Fruit fly (Drosophila melanogaster): Measurements from ENCODE around the gene JMJD7.

Gene JMJD7

dm6 chr3L:13450177-13450793 is at the start of gene JMJD7, which contains the start of gene CG10738 (continued):
- TF ChIP-seq twi (tag; optimal IDR thresholded peaks at IDR 0.05) (no peak), CG10959 (GFP tag; IDR thresholded peaks at IDR 0.05) (no peak; the same call in 1 of the 2 replicates), CG12299 (tag; optimal IDR thresholded peaks at IDR 0.05) (no peak), dm (GFP tag; optimal IDR thresholded peaks at IDR 0.05) (no peak), CG10543 (GFP tag; optimal IDR thresholded peaks at IDR 0.05) (peak; percentile 87), sd (tag; optimal IDR thresholded peaks at IDR 0.05) (no peak), CG30431 (GFP tag; optimal IDR thresholded peaks at IDR 0.05) (no peak), CG3847 (GFP tag; IDR thresholded peaks at IDR 0.05) (peak; percentile 55), CG12391 (tag; optimal IDR thresholded peaks at IDR 0.05) (peak; percentile 32), sob (GFP tag; IDR thresholded peaks at IDR 0.05) (peak; percentile 79), gsb-n (tag; optimal IDR thresholded peaks at IDR 0.05) (no peak), dan (GFP tag; IDR thresholded peaks at IDR 0.05) (no peak), CG1024 (GFP tag; IDR thresholded peaks at IDR 0.05) (peak; percentile 77), CG10654 (GFP tag; optimal IDR thresholded peaks at IDR 0.05) (peak; percentile 60), rib (GFP tag; IDR thresholded peaks at IDR 0.05) (peak; percentile 54; the same call in 1 of the 2 replicates), gt (GFP tag; IDR thresholded peaks at IDR 0.05) (no peak), tna (GFP tag; IDR thresholded peaks at IDR 0.05; ENCODE audit: partially characterized antibody) (no peak), CG1832 (GFP tag; optimal IDR thresholded peaks at IDR 0.05) (no peak), Ptx1 (GFP tag; IDR thresholded peaks at IDR 0.05) (peak; percentile 63), BEAF-32 (GFP tag; optimal IDR thresholded peaks at IDR 0.05) (peak; percentile 5), wek (GFP tag; optimal IDR thresholded peaks at IDR 0.05) (no peak), Hand (GFP tag; optimal IDR thresholded peaks at IDR 0.05) (no peak), Atf3 (GFP tag; optimal IDR thresholded peaks at IDR 0.05) (no peak), CG11456 (GFP tag; IDR thresholded peaks at IDR 0.05) (peak; percentile 86), stc (GFP tag; IDR thresholded peaks at IDR 0.05) (peak; percentile 41), ewg (GFP tag; optimal IDR thresholded peaks at IDR 0.05) (no peak), CG11504 (tag; optimal IDR thresholded peaks at IDR 0.05) (peak; percentile 81), fd96Cb (tag; optimal IDR thresholded peaks at IDR 0.05) (peak; percentile 70), ems (GFP tag; optimal IDR thresholded peaks at IDR 0.05) (peak; percentile 7), knrl (GFP tag; IDR thresholded peaks at IDR 0.05; ENCODE audit: partially characterized antibody) (no peak), zf30C (GFP tag; optimal IDR thresholded peaks at IDR 0.05) (no peak), CG1647 (GFP tag; optimal IDR thresholded peaks at IDR 0.05) (peak; percentile 14), Kr (GFP tag; optimal IDR thresholded peaks at IDR 0.05) (no peak), Nf-YA (GFP tag; IDR thresholded peaks at IDR 0.05) (peak; percentile 53; the same call in 1 of the 2 replicates), gsb (GFP tag; IDR thresholded peaks at IDR 0.05) (peak; percentile 23; the same call in 1 of the 2 replicates), NK7.1 (GFP tag; optimal IDR thresholded peaks at IDR 0.05) (no peak)

dm6 chr3L:13499531-13499930 is 49.4 kb upstream of the JMJD7 start:
- TF ChIP-seq sens (GFP tag) (peak; percentile 22), CG31388 (GFP tag; optimal IDR thresholded peaks at IDR 0.05) (no peak)

- peak; percentile 30 for TF ChIP-seq kay (GFP tag; optimal IDR thresholded peaks at IDR 0.05)
- TF ChIP-seq kni (GFP tag; optimal IDR thresholded peaks at IDR 0.05) = peak; percentile 61
- TF ChIP-seq CG17385 (GFP tag; optimal IDR thresholded peaks at IDR 0.05) = peak; percentile 5
- TF ChIP-seq CG4730 (GFP tag; IDR thresholded peaks at IDR 0.05) = no peak
- TF ChIP-seq sd (tag; optimal IDR thresholded peaks at IDR 0.05) = peak; percentile 3
- peak; percentile 63 for TF ChIP-seq ATbp (GFP tag; optimal IDR thresholded peaks at IDR 0.05)
- peak in 1 of 2 experiments; percentile 46 for TF ChIP-seq Pdp1 (GFP tag; optimal IDR thresholded peaks at IDR 0.05)
- TF ChIP-seq CG4360 (GFP tag; IDR thresholded peaks at IDR 0.05) = peak; percentile 47; the same call in 1 of the 2 replicates
- TF ChIP-seq CG13894 (tag; optimal IDR thresholded peaks at IDR 0.05) = peak; percentile 2
- 0 out of 3 replicates have a peak, but pooled peaks have one; percentile 22 for TF ChIP-seq gce (GFP tag; IDR thresholded peaks at IDR 0.05)
- 0 out of 3 replicates have a peak, but pooled peaks have one; percentile 64 for TF ChIP-seq ci (GFP tag; IDR thresholded peaks at IDR 0.05)
- TF ChIP-seq CG12299 (tag; optimal IDR thresholded peaks at IDR 0.05) = no peak
Observed at dm6 chr3L:13497720-13498355, 47.8 kb upstream of the JMJD7 start.

Measured in whole organism, embryonic.